Fruit fly (Drosophila melanogaster) whole organism, embryonic: ENCODE results near the gene Sar1.

Experiments
- CG11504 ChIP-seq: fragments of 200-800 bp; sonication (Bioruptor generic); optimal IDR thresholded peaks from 3 replicates; lab custom pipeline; 2019; ENCODE audit warnings: missing biosample characterization, mild to moderate bottlenecking, missing genetic modification characterization, moderate library complexity
- CG12659 ChIP-seq: fragments of 200-800 bp; sonication (Bioruptor generic); optimal IDR thresholded peaks from 3 replicates; lab custom pipeline; 2017; ENCODE audit warnings: mild to moderate bottlenecking, missing biosample characterization, missing genetic modification reagents, missing genetic modification characterization
- CG12744 ChIP-seq: fragments of 200-800 bp; sonication (Bioruptor generic); optimal IDR thresholded peaks from 2 replicates; lab custom pipeline; 2016; ENCODE audit warnings: missing biosample characterization, missing genetic modification characterization
- CG14014 ChIP-seq: fragments of 200-800 bp; sonication (Bioruptor generic); IDR thresholded peaks from 2 replicates; pipeline ENCODE4 v1.3.6; 2022; ENCODE audit warnings: missing biosample characterization, missing genetic modification characterization
- CG14710 ChIP-seq: fragments of 200-800 bp; sonication (Bioruptor generic); optimal IDR thresholded peaks from 3 replicates; lab custom pipeline; 2019; ENCODE audit warnings: missing biosample characterization, mild to moderate bottlenecking, missing genetic modification characterization, moderate library complexity
- CG1603 ChIP-seq: fragments of 200-800 bp; sonication (Bioruptor generic); optimal IDR thresholded peaks from 2 replicates; lab custom pipeline; 2019; ENCODE audit warnings: missing biosample characterization, mild to moderate bottlenecking, missing genetic modification characterization, moderate library complexity
- CG2678 ChIP-seq: fragments of 200-800 bp; sonication (Bioruptor generic); optimal IDR thresholded peaks from 3 replicates; lab custom pipeline; 2019; ENCODE audit warnings: missing biosample characterization, mild to moderate bottlenecking, missing genetic modification characterization, moderate library complexity
- CG32772 ChIP-seq: fragments of 200-800 bp; sonication (Bioruptor generic); IDR thresholded peaks from 2 replicates; pipeline ENCODE4 v1.3.6; 2022; ENCODE audit warnings: missing biosample characterization, missing genetic modification characterization
- CG7839 ChIP-seq: fragments of 200-800 bp; sonication (Bioruptor generic); optimal IDR thresholded peaks from 3 replicates; lab custom pipeline; 2018; ENCODE audit warnings: missing biosample characterization, mild to moderate bottlenecking, missing genetic modification characterization, moderate library complexity
- CG7987 ChIP-seq: fragments of 200-800 bp; sonication (Bioruptor generic); optimal IDR thresholded peaks from 2 replicates; lab custom pipeline; 2018; ENCODE audit warnings: missing biosample characterization, mild to moderate bottlenecking, missing genetic modification characterization, moderate library complexity
- CG8388 ChIP-seq: fragments of 200-800 bp; sonication (Bioruptor generic); optimal IDR thresholded peaks from 2 replicates; lab custom pipeline; 2019; ENCODE audit warnings: missing biosample characterization, mild to moderate bottlenecking, missing genetic modification characterization, moderate library complexity
- CG9876 ChIP-seq: fragments of 200-800 bp; sonication (Bioruptor generic); optimal IDR thresholded peaks from 2 replicates; lab custom pipeline; 2016; ENCODE audit warnings: missing biosample characterization, missing genetic modification characterization
- E2f1 ChIP-seq: fragments of 200-800 bp; sonication (Bioruptor generic); IDR thresholded peaks from 2 replicates; pipeline ENCODE4 v1.3.6; 2022; ENCODE audit warnings: missing biosample characterization, missing genetic modification characterization
- Ets65A ChIP-seq: fragments of 200-800 bp; sonication (Bioruptor generic); peaks from one replicate; lab custom pipeline; 2016; ENCODE audit warnings: missing biosample characterization, missing genetic modification characterization
- Fer2 ChIP-seq: fragments of 200-800 bp; sonication (Bioruptor generic); optimal IDR thresholded peaks from 2 replicates; lab custom pipeline; 2018; ENCODE audit warnings: missing biosample characterization, mild to moderate bottlenecking, missing genetic modification characterization, moderate library complexity
- H15 ChIP-seq: fragments of 200-800 bp; sonication (Bioruptor generic); IDR thresholded peaks from 3 replicates; pipeline ENCODE4 v1.3.6; 2022; ENCODE audit warnings: missing biosample characterization, missing genetic modification characterization
- HLH4C ChIP-seq: fragments of 200-800 bp; sonication (Bioruptor generic); IDR thresholded peaks from 3 replicates; pipeline ENCODE4 v1.3.6; 2022; ENCODE audit warnings: missing biosample characterization, missing genetic modification characterization; ENCODE audit not compliant: partially characterized antibody
- Hmr ChIP-seq: fragments of 200-800 bp; sonication (Bioruptor generic); optimal IDR thresholded peaks from 3 replicates; lab custom pipeline; 2017; ENCODE audit warnings: mild to moderate bottlenecking, missing biosample characterization, missing genetic modification reagents, missing genetic modification characterization
- Hsf ChIP-seq: fragments of 200-800 bp; sonication (Bioruptor generic); optimal IDR thresholded peaks from 3 replicates; lab custom pipeline; 2016; ENCODE audit warnings: missing biosample characterization, missing genetic modification characterization
- Med ChIP-seq: fragments of 200-800 bp; sonication (Bioruptor generic); peaks from one replicate; lab custom pipeline; 2016; ENCODE audit warnings: missing biosample characterization, missing genetic modification characterization, mild to moderate bottlenecking, inconsistent platforms, moderate library complexity
- Oaz ChIP-seq: fragments of 200-800 bp; sonication (Bioruptor generic); IDR thresholded peaks from 2 replicates; pipeline ENCODE4 v1.3.6; 2022; ENCODE audit warnings: missing biosample characterization, missing genetic modification characterization
- Pdp1 ChIP-seq, 2 experiments: fragments of 200-800 bp; sonication (Bioruptor generic); optimal IDR thresholded peaks; 3 replicates each; lab custom pipeline; 2016; ENCODE audit warnings: missing biosample characterization in 2 of 2, missing genetic modification characterization in 2 of 2, mild to moderate bottlenecking in 1 of 2, moderate library complexity in 1 of 2
- Poxn ChIP-seq: fragments of 200-800 bp; sonication (Bioruptor generic); IDR thresholded peaks from 2 replicates; pipeline ENCODE4 v1.3.6; 2022; ENCODE audit warnings: missing biosample characterization, missing genetic modification characterization
- Rfx ChIP-seq: fragments of 200-800 bp; sonication (Bioruptor generic); IDR thresholded peaks from 2 replicates; pipeline ENCODE4 v1.3.6; 2022; ENCODE audit warnings: missing biosample characterization, missing genetic modification characterization
- Sox102F ChIP-seq: fragments of 200-800 bp; sonication (Bioruptor generic); optimal IDR thresholded peaks from 2 replicates; lab custom pipeline; 2018; ENCODE audit warnings: missing biosample characterization, mild to moderate bottlenecking, missing genetic modification characterization, moderate library complexity
- aop ChIP-seq: fragments of 200-800 bp; sonication (Bioruptor generic); IDR thresholded peaks from 2 replicates; pipeline ENCODE4 v1.3.6; 2022; ENCODE audit warnings: missing biosample characterization, missing genetic modification characterization
- ato ChIP-seq: fragments of 200-800 bp; sonication (Bioruptor generic); IDR thresholded peaks from 2 replicates; pipeline ENCODE4 v1.3.6; 2022; ENCODE audit warnings: missing biosample characterization, missing genetic modification characterization; ENCODE audit not compliant: partially characterized antibody
- az2 ChIP-seq: fragments of 200-800 bp; sonication (Bioruptor generic); optimal IDR thresholded peaks from 3 replicates; lab custom pipeline; 2016; ENCODE audit warnings: missing biosample characterization, missing genetic modification characterization
- bsh ChIP-seq, 2 experiments: fragments of 200-800 bp; sonication (Bioruptor generic); optimal IDR thresholded peaks; 2 replicates each; lab custom pipeline; 2017 to 2018; ENCODE audit warnings: mild to moderate bottlenecking in 2 of 2, missing biosample characterization in 2 of 2, missing genetic modification characterization in 2 of 2, moderate library complexity in 1 of 2
- chif ChIP-seq, 2 experiments: fragments of 200-800 bp; sonication (Bioruptor generic); optimal IDR thresholded peaks; 3 replicates each; lab custom pipeline; 2016; ENCODE audit warnings: missing biosample characterization in 2 of 2, missing genetic modification characterization in 2 of 2
- dmrt99B ChIP-seq: fragments of 200-800 bp; sonication (Bioruptor generic); optimal IDR thresholded peaks from 2 replicates; lab custom pipeline; 2018; ENCODE audit warnings: missing biosample characterization, mild to moderate bottlenecking, missing genetic modification characterization, moderate library complexity
- dpn ChIP-seq, 2 experiments: fragments of 200-800 bp; sonication (Bioruptor generic); optimal IDR thresholded peaks; 3 replicates each; lab custom pipeline; 2016; ENCODE audit warnings: missing biosample characterization in 2 of 2, missing genetic modification characterization in 2 of 2
- gce ChIP-seq: fragments of 200-800 bp; sonication (Bioruptor generic); IDR thresholded peaks from 3 replicates; pipeline ENCODE4 v1.3.6; 2022; ENCODE audit warnings: missing biosample characterization, missing genetic modification characterization
- gem ChIP-seq: fragments of 200-800 bp; sonication (Bioruptor generic); optimal IDR thresholded peaks from 2 replicates; lab custom pipeline; 2019; ENCODE audit warnings: missing biosample characterization, mild to moderate bottlenecking, missing genetic modification characterization, moderate library complexity
- gsb ChIP-seq: fragments of 200-800 bp; sonication (Bioruptor generic); IDR thresholded peaks from 2 replicates; pipeline ENCODE4 v1.3.6; 2022; ENCODE audit warnings: missing biosample characterization, missing genetic modification characterization
- her ChIP-seq: fragments of 200-800 bp; sonication (Bioruptor generic); optimal IDR thresholded peaks from 2 replicates; lab custom pipeline; 2016; ENCODE audit warnings: missing biosample characterization, missing genetic modification characterization
- lab ChIP-seq: fragments of 200-800 bp; sonication (Bioruptor generic); optimal IDR thresholded peaks from 3 replicates; lab custom pipeline; 2017; ENCODE audit warnings: missing biosample characterization, missing genetic modification characterization, mild to moderate bottlenecking, moderate library complexity, missing genetic modification reagents
- lola ChIP-seq, 3 experiments: fragments of >200 bp in 2 of 3; fragments of 200-800 bp in 1 of 3; sonication (Bioruptor generic) in 1 of 3; optimal IDR thresholded peaks; 2 replicates each; lab custom pipeline; 2017 to 2019; ENCODE audit warnings: missing biosample characterization in 3 of 3, missing genetic modification characterization in 3 of 3, mild to moderate bottlenecking in 1 of 3, moderate library complexity in 1 of 3
- nau ChIP-seq: fragments of 200-800 bp; sonication (Bioruptor generic); optimal IDR thresholded peaks from 3 replicates; lab custom pipeline; 2017; ENCODE audit warnings: missing biosample characterization, mild to moderate bottlenecking, missing genetic modification characterization, missing genetic modification reagents
- nom ChIP-seq: fragments of 200-800 bp; sonication (Bioruptor generic); optimal IDR thresholded peaks from 2 replicates; lab custom pipeline; 2017; ENCODE audit warnings: missing biosample characterization, missing genetic modification characterization, mild to moderate bottlenecking, moderate library complexity, missing genetic modification reagents
- prd ChIP-seq, 3 experiments: fragments of >200 bp in 2 of 3; fragments of 200-800 bp in 1 of 3; sonication (Bioruptor generic) in 1 of 3; optimal IDR thresholded peaks in 2 of 3; IDR thresholded peaks in 1 of 3; 2 replicates in 2 of 3; 3 replicates in 1 of 3; pipeline versions ENCODE4 v1.3.6 to Lab custom; 2017 to 2022; ENCODE audit warnings: missing biosample characterization in 1 of 3, missing genetic modification characterization in 1 of 3
- row ChIP-seq: fragments of 200-800 bp; sonication (Bioruptor generic); IDR thresholded peaks from 3 replicates; pipeline ENCODE4 v1.3.6; 2022; ENCODE audit warnings: missing biosample characterization, missing genetic modification characterization
- sens ChIP-seq: fragments of 200-800 bp; sonication (Bioruptor generic); peaks from one replicate; lab custom pipeline; 2016; ENCODE audit warnings: missing biosample characterization, missing genetic modification characterization
- slbo ChIP-seq: fragments of 200-800 bp; sonication (Bioruptor generic); IDR thresholded peaks from 2 replicates; pipeline ENCODE4 v1.3.6; 2022; ENCODE audit warnings: missing biosample characterization, missing genetic modification characterization
- sob ChIP-seq: fragments of 200-800 bp; sonication (Bioruptor generic); IDR thresholded peaks from 2 replicates; pipeline ENCODE4 v1.3.6; 2022; ENCODE audit warnings: missing biosample characterization, missing genetic modification characterization
- tin ChIP-seq: fragments of 200-800 bp; sonication (Bioruptor generic); optimal IDR thresholded peaks from 3 replicates; lab custom pipeline; 2016; ENCODE audit warnings: missing biosample characterization, missing genetic modification characterization
- tup ChIP-seq: fragments of 200-800 bp; sonication (Bioruptor generic); optimal IDR thresholded peaks from 2 replicates; lab custom pipeline; 2016; ENCODE audit warnings: missing biosample characterization, mild to moderate bottlenecking, missing genetic modification characterization, moderate library complexity
- vvl ChIP-seq: fragments of 200-800 bp; sonication (Bioruptor generic); IDR thresholded peaks from 2 replicates; pipeline ENCODE4 v1.3.6; 2022; ENCODE audit warnings: missing biosample characterization, missing genetic modification characterization

The Sar1 gene

dm6 chr3R:22334050-22334449 is 22.4 kb upstream of the Sar1 start, which contains the start of gene CG5391:
TSS of gene CG5391 (minus strand) at chr3R:22334150.
- TF ChIP-seq ato, result no peak
- TF ChIP-seq her (GFP tag; lab: Kevin White, UChicago), result no peak
- TF ChIP-seq gsb (GFP tag; lab: Robert Waterston, UW), result no peak
- no peak for TF ChIP-seq CG7987 (GFP tag; lab: Kevin White, UChicago)
- no peak for TF ChIP-seq CG14710 (tag; lab: Kevin White, UChicago)
- no peak for TF ChIP-seq lola (GFP tag; optimal IDR thresholded peaks at IDR 0.05; lab: Kevin White, UChicago)
- TF ChIP-seq CG14014 (GFP tag; lab: Robert Waterston, UW), result no peak
- no peak for TF ChIP-seq prd (optimal IDR thresholded peaks at IDR 0.05; lab: Kevin White, UChicago)
- no peak for TF ChIP-seq prd (GFP tag; IDR thresholded peaks at IDR 0.05; lab: Robert Waterston, UW)
- TF ChIP-seq CG12744 (GFP tag; lab: Kevin White, UChicago), result no peak
- no peak for TF ChIP-seq gce
- no peak for TF ChIP-seq CG8388
- TF ChIP-seq Fer2, result no peak
- no peak for TF ChIP-seq az2

dm6 chr3R:22339510-22339909 is 17.0 kb upstream of the Sar1 start:
- TF ChIP-seq lab (GFP tag; lab: Kevin White, UChicago) (peak; percentile 39), Med (peak; percentile 76), CG7839 (tag; lab: Kevin White, UChicago) (peak; percentile 36), Hsf (GFP tag; lab: Kevin White, UChicago) (no peak), E2f1 (no peak), prd (optimal IDR thresholded peaks at IDR 0.05; lab: Kevin White, UChicago) (no peak), prd (GFP tag; IDR thresholded peaks at IDR 0.05; lab: Robert Waterston, UW) (peak; percentile 30; the same call in 1 of the 3 replicates), sob (peak; percentile 37; the same call in 1 of the 2 replicates), aop (GFP tag; lab: Robert Waterston, UW) (no peak), dmrt99B (tag; lab: Kevin White, UChicago) (peak; percentile 50), Hmr (peak; percentile 24), slbo (GFP tag; lab: Robert Waterston, UW) (peak; percentile 19; the same call in 1 of the 2 replicates), CG14710 (tag; lab: Kevin White, UChicago) (no peak), Rfx (GFP tag; lab: Robert Waterston, UW) (0 out of 2 replicates have a peak, but pooled peaks have one; percentile 15), sens (GFP tag; lab: Kevin White, UChicago) (peak; percentile 85), nom (GFP tag; lab: Kevin White, UChicago) (peak; percentile 33), tin (GFP tag; lab: Kevin White, UChicago) (peak; percentile 1), CG12659 (GFP tag; lab: Kevin White, UChicago) (no peak), vvl (GFP tag; lab: Robert Waterston, UW) (0 out of 2 replicates have a peak, but pooled peaks have one; percentile 35), CG11504 (tag; lab: Kevin White, UChicago) (peak; percentile 39), chif (GFP tag; optimal IDR thresholded peaks at IDR 0.05; lab: Kevin White, UChicago) (peak in 1 of 2 experiments; percentile 1), H15 (GFP tag; lab: Robert Waterston, UW) (no peak), CG1603 (tag; lab: Kevin White, UChicago) (no peak), bsh (GFP tag; optimal IDR thresholded peaks at IDR 0.05; lab: Kevin White, UChicago) (peak in 1 of 2 experiments; percentile 21), Poxn (GFP tag; lab: Robert Waterston, UW) (no peak), Ets65A (GFP tag; lab: Kevin White, UChicago) (peak; percentile 64), Sox102F (peak; percentile 12), Pdp1 (GFP tag; optimal IDR thresholded peaks at IDR 0.05; lab: Kevin White, UChicago) (peak in 1 of 2 experiments; percentile 43), CG9876 (GFP tag; lab: Kevin White, UChicago) (no peak), tup (no peak), Oaz (GFP tag; lab: Robert Waterston, UW) (0 out of 2 replicates have a peak, but pooled peaks have one; percentile 10), dpn (GFP tag; optimal IDR thresholded peaks at IDR 0.05; lab: Kevin White, UChicago) (peak in 1 of 2 experiments; percentile 16), row (peak; percentile 31; the same call in 1 of the 3 replicates), nau (GFP tag; lab: Kevin White, UChicago) (no peak), HLH4C (GFP tag; lab: Robert Waterston, UW) (no peak), gem (peak; percentile 41), CG32772 (GFP tag; lab: Robert Waterston, UW) (peak; percentile 25; the same call in 1 of the 2 replicates), CG2678 (peak; percentile 29)
